Fruit fly (Drosophila melanogaster) whole organism, embryonic: Measurements from ENCODE around the gene CG6149.

ENCODE experiments used
- Aef1 ChIP-seq: fragments of 200-800 bp; sonication (Bioruptor generic); IDR thresholded peaks from 3 replicates; pipeline ENCODE4 v1.3.6; 2022; ENCODE audit warnings: missing biosample characterization, missing genetic modification characterization
- B-H1 ChIP-seq: fragments of 200-800 bp; sonication (Bioruptor generic); IDR thresholded peaks from 3 replicates; pipeline ENCODE4 v1.3.6; 2022; ENCODE audit warnings: missing biosample characterization, missing genetic modification characterization
- Bdp1 ChIP-seq: fragments of 200-800 bp; sonication (Bioruptor generic); optimal IDR thresholded peaks from 3 replicates; lab custom pipeline; 2016; ENCODE audit warnings: missing biosample characterization, missing genetic modification characterization
- Bgb ChIP-seq: fragments of 200-800 bp; sonication (Bioruptor generic); IDR thresholded peaks from 2 replicates; pipeline ENCODE4 v1.3.6; 2022; ENCODE audit warnings: missing biosample characterization, missing genetic modification characterization; ENCODE audit not compliant: partially characterized antibody
- CG10274 ChIP-seq: fragments of 200-800 bp; sonication (Bioruptor generic); optimal IDR thresholded peaks from 3 replicates; lab custom pipeline; 2017; ENCODE audit warnings: missing biosample characterization, mild to moderate bottlenecking, missing genetic modification characterization
- CG10654 ChIP-seq: fragments of 200-800 bp; sonication (Bioruptor generic); optimal IDR thresholded peaks from 2 replicates; lab custom pipeline; 2016; ENCODE audit warnings: missing biosample characterization, missing genetic modification characterization
- CG11456 ChIP-seq: fragments of 200-800 bp; sonication (Bioruptor generic); IDR thresholded peaks from 3 replicates; pipeline ENCODE4 v1.3.6; 2022; ENCODE audit warnings: missing biosample characterization, missing genetic modification characterization
- CG12299 ChIP-seq: fragments of 200-800 bp; sonication (Bioruptor generic); optimal IDR thresholded peaks from 2 replicates; lab custom pipeline; 2018; ENCODE audit warnings: missing biosample characterization, mild to moderate bottlenecking, missing genetic modification characterization
- CG13424 ChIP-seq: fragments of 200-800 bp; sonication (Bioruptor generic); optimal IDR thresholded peaks from 2 replicates; lab custom pipeline; 2019; ENCODE audit warnings: missing biosample characterization, mild to moderate bottlenecking, missing genetic modification characterization, moderate library complexity
- CG17328 ChIP-seq: fragments of 200-800 bp; sonication (Bioruptor generic); IDR thresholded peaks from 2 replicates; pipeline ENCODE4 v1.3.6; 2022; ENCODE audit warnings: missing biosample characterization, missing genetic modification characterization
- CG17359 ChIP-seq: fragments of 200-800 bp; sonication (Bioruptor generic); optimal IDR thresholded peaks from 3 replicates; lab custom pipeline; 2018; ENCODE audit warnings: missing biosample characterization, mild to moderate bottlenecking, missing genetic modification characterization, moderate library complexity
- CG17612 ChIP-seq: fragments of 200-800 bp; sonication (Bioruptor generic); IDR thresholded peaks from 2 replicates; pipeline ENCODE4 v1.3.6; 2022; ENCODE audit warnings: missing biosample characterization, missing genetic modification characterization
- CG17912 ChIP-seq: fragments of 200-800 bp; sonication (Bioruptor generic); optimal IDR thresholded peaks from 2 replicates; lab custom pipeline; 2018; ENCODE audit warnings: missing biosample characterization, mild to moderate bottlenecking, missing genetic modification characterization
- CG2712 ChIP-seq: fragments of 200-800 bp; optimal IDR thresholded peaks from 3 replicates; lab custom pipeline; 2019; ENCODE audit warnings: missing biosample characterization, mild to moderate bottlenecking, missing genetic modification characterization, moderate library complexity
- CG31388 ChIP-seq: fragments of 200-800 bp; sonication (Bioruptor generic); optimal IDR thresholded peaks from 2 replicates; lab custom pipeline; 2016; ENCODE audit warnings: missing biosample characterization, missing genetic modification characterization
- CG32767 ChIP-seq: fragments of 200-800 bp; sonication (Bioruptor generic); IDR thresholded peaks from 2 replicates; pipeline ENCODE4 v1.3.6; 2022; ENCODE audit warnings: missing biosample characterization, missing genetic modification characterization
- CG34422 ChIP-seq: fragments of 200-800 bp; sonication (Bioruptor generic); IDR thresholded peaks from 3 replicates; pipeline ENCODE4 v1.3.6; 2022; ENCODE audit warnings: missing biosample characterization, missing genetic modification characterization
- CG6689 ChIP-seq: fragments of 200-800 bp; sonication (Bioruptor generic); IDR thresholded peaks from 2 replicates; pipeline ENCODE4 v1.3.6; 2022; ENCODE audit warnings: missing biosample characterization, missing genetic modification characterization
- CG8089 ChIP-seq: fragments of 200-800 bp; sonication (Bioruptor generic); optimal IDR thresholded peaks from 3 replicates; lab custom pipeline; 2016; ENCODE audit warnings: missing biosample characterization, missing genetic modification characterization
- CG8290 ChIP-seq, 3 experiments: fragments of 200-800 bp; sonication (Bioruptor generic); optimal IDR thresholded peaks; 2 replicates each; lab custom pipeline; 2016 to 2019; ENCODE audit warnings: missing biosample characterization in 3 of 3, missing genetic modification characterization in 3 of 3, mild to moderate bottlenecking in 2 of 3, moderate library complexity in 1 of 3
- CG8765 ChIP-seq: fragments of 200-800 bp; sonication (Bioruptor generic); IDR thresholded peaks from 2 replicates; pipeline ENCODE4 v1.3.6; 2022; ENCODE audit warnings: missing biosample characterization, missing genetic modification characterization
- Drgx ChIP-seq: fragments of 200-800 bp; sonication (Bioruptor generic); IDR thresholded peaks from 2 replicates; pipeline ENCODE4 v1.3.6; 2022; ENCODE audit warnings: missing biosample characterization, missing genetic modification characterization
- Ets65A ChIP-seq: fragments of 200-800 bp; sonication (Bioruptor generic); peaks from one replicate; lab custom pipeline; 2016; ENCODE audit warnings: missing biosample characterization, missing genetic modification characterization
- Ets97D ChIP-seq: fragments of 200-800 bp; sonication (Bioruptor generic); optimal IDR thresholded peaks from 3 replicates; lab custom pipeline; 2016; ENCODE audit warnings: missing biosample characterization, missing genetic modification characterization
- Hr39 ChIP-seq: fragments of >200 bp; optimal IDR thresholded peaks from 2 replicates; lab custom pipeline; 2017
- Lhr ChIP-seq: fragments of 200-800 bp; sonication (Bioruptor generic); optimal IDR thresholded peaks from 3 replicates; lab custom pipeline; 2017; ENCODE audit warnings: mild to moderate bottlenecking, missing biosample characterization, missing genetic modification reagents, missing genetic modification characterization
- MTF-1 ChIP-seq: fragments of 200-800 bp; sonication (Bioruptor generic); optimal IDR thresholded peaks from 2 replicates; lab custom pipeline; 2018; ENCODE audit warnings: missing biosample characterization, mild to moderate bottlenecking, missing genetic modification characterization, borderline replicate concordance
- NFAT ChIP-seq: fragments of 200-800 bp; sonication (Bioruptor generic); IDR thresholded peaks from 2 replicates; pipeline ENCODE4 v1.3.6; 2022; ENCODE audit warnings: missing biosample characterization, missing genetic modification characterization
- NfI ChIP-seq: fragments of 200-800 bp; sonication (Bioruptor generic); optimal IDR thresholded peaks from 3 replicates; lab custom pipeline; 2018; ENCODE audit warnings: missing biosample characterization, mild to moderate bottlenecking, missing genetic modification characterization, moderate library complexity
- Pdp1 ChIP-seq, 2 experiments: fragments of 200-800 bp; sonication (Bioruptor generic); optimal IDR thresholded peaks; 3 replicates each; lab custom pipeline; 2016; ENCODE audit warnings: missing biosample characterization in 2 of 2, missing genetic modification characterization in 2 of 2, mild to moderate bottlenecking in 1 of 2, moderate library complexity in 1 of 2
- aop ChIP-seq: fragments of 200-800 bp; sonication (Bioruptor generic); IDR thresholded peaks from 2 replicates; pipeline ENCODE4 v1.3.6; 2022; ENCODE audit warnings: missing biosample characterization, missing genetic modification characterization
- cad ChIP-seq: fragments of >200 bp; optimal IDR thresholded peaks from 2 replicates; lab custom pipeline; 2017; ENCODE audit warnings: missing biosample characterization, missing genetic modification characterization
- cas ChIP-seq: fragments of 200-800 bp; sonication (Bioruptor generic); IDR thresholded peaks from 2 replicates; pipeline ENCODE4 v1.3.6; 2022; ENCODE audit warnings: missing biosample characterization, missing genetic modification characterization
- chif ChIP-seq, 2 experiments: fragments of 200-800 bp; sonication (Bioruptor generic); optimal IDR thresholded peaks; 3 replicates each; lab custom pipeline; 2016; ENCODE audit warnings: missing biosample characterization in 2 of 2, missing genetic modification characterization in 2 of 2
- corto ChIP-seq: fragments of 200-800 bp; sonication (Bioruptor generic); optimal IDR thresholded peaks from 2 replicates; lab custom pipeline; 2016; ENCODE audit warnings: missing biosample characterization, mild to moderate bottlenecking, missing genetic modification characterization, moderate library complexity
- dmrt11E ChIP-seq: fragments of 200-800 bp; sonication (Bioruptor generic); optimal IDR thresholded peaks from 3 replicates; lab custom pipeline; 2018; ENCODE audit warnings: missing biosample characterization, mild to moderate bottlenecking, missing genetic modification characterization, moderate library complexity
- dysf ChIP-seq: fragments of 200-800 bp; sonication (Bioruptor generic); IDR thresholded peaks from 3 replicates; pipeline ENCODE4 v1.3.6; 2022; ENCODE audit warnings: missing biosample characterization, missing genetic modification characterization
- eve ChIP-seq, 2 experiments: fragments of >200 bp; optimal IDR thresholded peaks; 2 replicates each; lab custom pipeline; 2017; ENCODE audit warnings: missing biosample characterization in 2 of 2, missing genetic modification characterization in 2 of 2
- gem ChIP-seq: fragments of 200-800 bp; sonication (Bioruptor generic); optimal IDR thresholded peaks from 2 replicates; lab custom pipeline; 2019; ENCODE audit warnings: missing biosample characterization, mild to moderate bottlenecking, missing genetic modification characterization, moderate library complexity
- ham ChIP-seq: fragments of 200-800 bp; sonication (Bioruptor generic); IDR thresholded peaks from 2 replicates; pipeline ENCODE4 v1.3.6; 2022; ENCODE audit warnings: missing biosample characterization, missing genetic modification characterization
- knrl ChIP-seq: fragments of 200-800 bp; sonication (Bioruptor generic); IDR thresholded peaks from 3 replicates; pipeline ENCODE4 v1.3.6; 2022; ENCODE audit warnings: missing biosample characterization, missing genetic modification characterization; ENCODE audit not compliant: partially characterized antibody
- onecut ChIP-seq: fragments of 200-800 bp; sonication (Bioruptor generic); IDR thresholded peaks from 2 replicates; pipeline ENCODE4 v1.3.6; 2022; ENCODE audit warnings: missing biosample characterization, missing genetic modification characterization
- prd ChIP-seq, 3 experiments: fragments of >200 bp in 2 of 3; fragments of 200-800 bp in 1 of 3; sonication (Bioruptor generic) in 1 of 3; optimal IDR thresholded peaks in 2 of 3; IDR thresholded peaks in 1 of 3; 2 replicates in 2 of 3; 3 replicates in 1 of 3; pipeline versions ENCODE4 v1.3.6 to Lab custom; 2017 to 2022; ENCODE audit warnings: missing biosample characterization in 1 of 3, missing genetic modification characterization in 1 of 3
- slou ChIP-seq: fragments of 200-800 bp; sonication (Bioruptor generic); optimal IDR thresholded peaks from 3 replicates; lab custom pipeline; 2016; ENCODE audit warnings: missing biosample characterization, missing genetic modification characterization
- tio ChIP-seq: fragments of 200-800 bp; sonication (Bioruptor generic); optimal IDR thresholded peaks from 2 replicates; lab custom pipeline; 2017; ENCODE audit warnings: missing biosample characterization, missing genetic modification characterization, inconsistent platforms
- toy ChIP-seq: fragments of 200-800 bp; sonication (Bioruptor generic); IDR thresholded peaks from 2 replicates; pipeline ENCODE4 v1.3.6; 2022; ENCODE audit warnings: missing biosample characterization, missing genetic modification characterization
- ttk ChIP-seq: fragments of 200-800 bp; sonication (Bioruptor generic); IDR thresholded peaks from 2 replicates; pipeline ENCODE4 v2.1.2; 2022; ENCODE audit warnings: missing biosample characterization, missing genetic modification characterization
- vfl ChIP-seq: fragments of 200-800 bp; sonication (Bioruptor generic); optimal IDR thresholded peaks from 2 replicates; lab custom pipeline; 2016; ENCODE audit warnings: missing biosample characterization, missing genetic modification characterization
- zen ChIP-seq: fragments of 200-800 bp; sonication (Bioruptor generic); optimal IDR thresholded peaks from 3 replicates; lab custom pipeline; 2018; ENCODE audit warnings: missing biosample characterization, mild to moderate bottlenecking, missing genetic modification characterization, moderate library complexity

The CG6149 gene

dm6 chr3L:11431251-11431925 lies 3.9 kb downstream of the CG6149 start (continued):
- TF ChIP-seq Lhr (GFP tag; lab: Kevin White, UChicago) (peak; percentile 12), zen (tag; lab: Kevin White, UChicago) (peak; percentile 68), knrl (GFP tag; lab: Robert Waterston, UW) (no peak), Ets97D (GFP tag; lab: Kevin White, UChicago) (no peak), NFAT (GFP tag; lab: Robert Waterston, UW) (peak; percentile 42; the same call in 1 of the 2 replicates), CG13424 (tag; lab: Kevin White, UChicago) (peak; percentile 84), eve (GFP tag; optimal IDR thresholded peaks at IDR 0.05; lab: Kevin White, UChicago) (peak in 1 of 2 experiments; percentile 8), CG17359 (tag; lab: Kevin White, UChicago) (peak; percentile 83), Pdp1 (GFP tag; optimal IDR thresholded peaks at IDR 0.05; lab: Kevin White, UChicago) (peak; percentile 60 to 70), prd (optimal IDR thresholded peaks at IDR 0.05; lab: Kevin White, UChicago) (no peak), prd (GFP tag; IDR thresholded peaks at IDR 0.05; lab: Robert Waterston, UW) (peak; percentile 85), CG17912 (peak; percentile 36), toy (GFP tag; lab: Robert Waterston, UW) (no peak), CG8765 (GFP tag; lab: Robert Waterston, UW) (peak; percentile 60), ttk (GFP tag; lab: Robert Waterston, UW) (peak; percentile 76), aop (GFP tag; lab: Robert Waterston, UW) (0 out of 2 replicates have a peak, but pooled peaks have one; percentile 55), CG11456 (GFP tag; lab: Robert Waterston, UW) (peak; percentile 82), gem (tag; lab: Kevin White, UChicago) (peak; percentile 85), MTF-1 (GFP tag; lab: Kevin White, UChicago) (peak; percentile 2), NfI (GFP tag; lab: Kevin White, UChicago) (peak; percentile 82), CG31388 (GFP tag; lab: Kevin White, UChicago) (peak; percentile 4), cas (peak; percentile 39; the same call in 1 of the 2 replicates), CG17612 (GFP tag; lab: Robert Waterston, UW) (peak; percentile 67), CG10654 (peak; percentile 25), Drgx (GFP tag; lab: Robert Waterston, UW) (peak; percentile 95), CG12299 (tag; lab: Kevin White, UChicago) (peak; percentile 26), Bdp1 (GFP tag; lab: Kevin White, UChicago) (peak; percentile 12), Ets65A (GFP tag; lab: Kevin White, UChicago) (peak; percentile 93), CG10274 (GFP tag; lab: Kevin White, UChicago) (peak; percentile 34), CG2712 (tag; lab: Kevin White, UChicago) (peak; percentile 52), CG6689 (GFP tag; lab: Robert Waterston, UW) (peak; percentile 62; the same call in 1 of the 2 replicates), chif (GFP tag; optimal IDR thresholded peaks at IDR 0.05; lab: Kevin White, UChicago) (peak; percentile 60 to 71), onecut (peak; percentile 53), slou (peak; percentile 7), ham (GFP tag; lab: Robert Waterston, UW) (peak; percentile 68; the same call in 1 of the 2 replicates), tio (peak; percentile 65), CG34422 (GFP tag; lab: Robert Waterston, UW) (peak; percentile 63; the same call in 2 of the 3 replicates), vfl (peak; percentile 36), CG8089 (GFP tag; lab: Kevin White, UChicago) (peak; percentile 56), dysf (GFP tag; lab: Robert Waterston, UW) (peak; percentile 83), Hr39 (lab: Kevin White, UChicago) (no peak), CG32767 (GFP tag; lab: Robert Waterston, UW) (peak; percentile 50; the same call in 1 of the 2 replicates), corto (GFP tag; lab: Kevin White, UChicago) (no peak), Aef1 (GFP tag; lab: Robert Waterston, UW) (peak; percentile 64), Bgb (no peak), CG17328 (peak; percentile 73), cad (GFP tag; lab: Kevin White, UChicago) (no peak), dmrt11E (tag; lab: Kevin White, UChicago) (peak; percentile 64), CG8290 (GFP tag; optimal IDR thresholded peaks at IDR 0.05; lab: Kevin White, UChicago) (no peak), CG8290 (tag; optimal IDR thresholded peaks at IDR 0.05; lab: Kevin White, UChicago) (peak in 1 of 2 experiments; percentile 85), B-H1 (GFP tag; lab: Robert Waterston, UW) (peak; percentile 59; the same call in 1 of the 3 replicates)
